Fruit fly (Drosophila melanogaster) whole organism, embryonic: Measurements from ENCODE around the gene CG14182.
A peak's percentile ranks its signal among the peaks of the same experiment; 100 is the strongest.

Experiments
- Atf6 ChIP-seq: fragments of 200-800 bp; sonication (Bioruptor generic); IDR thresholded peaks from 2 replicates; pipeline ENCODE4 v1.3.6; 2022; ENCODE audit warnings: missing biosample characterization, missing genetic modification characterization
- BEAF-32 ChIP-seq: fragments of 200-800 bp; sonication (Bioruptor generic); optimal IDR thresholded peaks from 3 replicates; lab custom pipeline; 2017; ENCODE audit warnings: missing biosample characterization, missing genetic modification characterization, mild to moderate bottlenecking, moderate library complexity, missing genetic modification reagents
- CG10565 ChIP-seq: fragments of 200-800 bp; sonication (Bioruptor generic); optimal IDR thresholded peaks from 3 replicates; lab custom pipeline; 2016; ENCODE audit warnings: missing biosample characterization, mild to moderate bottlenecking, missing genetic modification characterization
- CG11085 ChIP-seq: fragments of 200-800 bp; sonication (Bioruptor generic); IDR thresholded peaks from 2 replicates; pipeline ENCODE4 v1.3.6; 2022; ENCODE audit warnings: missing biosample characterization, missing genetic modification characterization
- CG11093 ChIP-seq: fragments of 200-800 bp; sonication (Bioruptor generic); IDR thresholded peaks from 3 replicates; pipeline ENCODE4 v1.3.6; 2022; ENCODE audit warnings: missing biosample characterization, missing genetic modification characterization
- CG1602 ChIP-seq: fragments of 200-800 bp; sonication (Bioruptor generic); optimal IDR thresholded peaks from 3 replicates; lab custom pipeline; 2016; ENCODE audit warnings: missing biosample characterization, missing genetic modification characterization
- CG17612 ChIP-seq: fragments of 200-800 bp; sonication (Bioruptor generic); IDR thresholded peaks from 2 replicates; pipeline ENCODE4 v1.3.6; 2022; ENCODE audit warnings: missing biosample characterization, missing genetic modification characterization
- CG2120 ChIP-seq: fragments of 200-800 bp; sonication (Bioruptor generic); optimal IDR thresholded peaks from 3 replicates; lab custom pipeline; 2016; ENCODE audit warnings: missing biosample characterization, missing genetic modification characterization
- CG2889 ChIP-seq: fragments of 200-800 bp; sonication (Bioruptor generic); IDR thresholded peaks from 3 replicates; pipeline ENCODE4 v1.3.6; 2022; ENCODE audit warnings: missing biosample characterization, missing genetic modification characterization
- CG3065 ChIP-seq: fragments of 200-800 bp; sonication (Bioruptor generic); optimal IDR thresholded peaks from 2 replicates; lab custom pipeline; 2016; ENCODE audit warnings: missing biosample characterization, missing genetic modification characterization
- CG31224 ChIP-seq: fragments of 200-800 bp; sonication (Bioruptor generic); IDR thresholded peaks from 2 replicates; pipeline ENCODE4 v1.3.6; 2022; ENCODE audit warnings: missing biosample characterization, missing genetic modification characterization
- CG32767 ChIP-seq: fragments of 200-800 bp; sonication (Bioruptor generic); IDR thresholded peaks from 2 replicates; pipeline ENCODE4 v1.3.6; 2022; ENCODE audit warnings: missing biosample characterization, missing genetic modification characterization
- CG3407 ChIP-seq: fragments of 200-800 bp; sonication (Bioruptor generic); optimal IDR thresholded peaks from 2 replicates; lab custom pipeline; 2018; ENCODE audit warnings: missing biosample characterization, mild to moderate bottlenecking, missing genetic modification characterization
- CG4328 ChIP-seq: fragments of 200-800 bp; sonication (Bioruptor generic); optimal IDR thresholded peaks from 3 replicates; lab custom pipeline; 2017; ENCODE audit warnings: missing biosample characterization, missing genetic modification reagents, missing genetic modification characterization
- CG8281 ChIP-seq: fragments of 200-800 bp; sonication (Bioruptor generic); optimal IDR thresholded peaks from 2 replicates; lab custom pipeline; 2018; ENCODE audit warnings: missing biosample characterization, mild to moderate bottlenecking, missing genetic modification characterization, moderate library complexity
- CG9727 ChIP-seq: fragments of 200-800 bp; sonication (Bioruptor generic); optimal IDR thresholded peaks from 3 replicates; lab custom pipeline; 2017; ENCODE audit warnings: missing biosample characterization, mild to moderate bottlenecking, missing genetic modification characterization
- Chrac-16 ChIP-seq: fragments of 200-800 bp; sonication (Bioruptor generic); optimal IDR thresholded peaks from 3 replicates; lab custom pipeline; 2016; ENCODE audit warnings: missing biosample characterization, missing genetic modification characterization
- Ets65A ChIP-seq: fragments of 200-800 bp; sonication (Bioruptor generic); peaks from one replicate; lab custom pipeline; 2016; ENCODE audit warnings: missing biosample characterization, missing genetic modification characterization
- Fer1 ChIP-seq: fragments of 200-800 bp; sonication (Bioruptor generic); optimal IDR thresholded peaks from 2 replicates; lab custom pipeline; 2017; ENCODE audit warnings: missing biosample characterization, mild to moderate bottlenecking, missing genetic modification characterization
- HLH54F ChIP-seq: fragments of 200-800 bp; sonication (Bioruptor generic); optimal IDR thresholded peaks from 3 replicates; lab custom pipeline; 2016; ENCODE audit warnings: missing biosample characterization, missing genetic modification characterization
- MBD-R2 ChIP-seq: fragments of 200-800 bp; sonication (Bioruptor generic); IDR thresholded peaks from 2 replicates; pipeline ENCODE4 v1.3.6; 2022; ENCODE audit warnings: missing biosample characterization, missing genetic modification characterization
- MTF-1 ChIP-seq: fragments of 200-800 bp; sonication (Bioruptor generic); optimal IDR thresholded peaks from 2 replicates; lab custom pipeline; 2018; ENCODE audit warnings: missing biosample characterization, mild to moderate bottlenecking, missing genetic modification characterization, borderline replicate concordance
- Mrtf ChIP-seq: fragments of 200-800 bp; sonication (Bioruptor generic); IDR thresholded peaks from 3 replicates; pipeline ENCODE4 v1.3.6; 2022; ENCODE audit warnings: missing biosample characterization, missing genetic modification characterization
- Nf-YA ChIP-seq: fragments of 200-800 bp; sonication (Bioruptor generic); IDR thresholded peaks from 2 replicates; pipeline ENCODE4 v1.3.6; 2022; ENCODE audit warnings: missing biosample characterization, missing genetic modification characterization
- Opbp ChIP-seq: fragments of 200-800 bp; sonication (Bioruptor generic); IDR thresholded peaks from 3 replicates; pipeline ENCODE4 v1.3.6; 2022; ENCODE audit warnings: missing biosample characterization, missing genetic modification characterization; ENCODE audit not compliant: partially characterized antibody
- PHDP ChIP-seq: fragments of 200-800 bp; sonication (Bioruptor generic); optimal IDR thresholded peaks from 3 replicates; lab custom pipeline; 2018; ENCODE audit warnings: missing biosample characterization, mild to moderate bottlenecking, missing genetic modification characterization, moderate library complexity
- Scr ChIP-seq: fragments of 200-800 bp; sonication (Bioruptor generic); IDR thresholded peaks from 2 replicates; pipeline ENCODE4 v1.3.6; 2022; ENCODE audit warnings: missing biosample characterization, missing genetic modification characterization; ENCODE audit not compliant: partially characterized antibody
- Side ChIP-seq: fragments of 200-800 bp; sonication (Bioruptor generic); optimal IDR thresholded peaks from 2 replicates; lab custom pipeline; 2016; ENCODE audit warnings: missing biosample characterization, missing genetic modification characterization
- ara ChIP-seq: fragments of 200-800 bp; sonication (Bioruptor generic); IDR thresholded peaks from 2 replicates; pipeline ENCODE4 v1.3.6; 2022; ENCODE audit warnings: missing biosample characterization, missing genetic modification characterization
- az2 ChIP-seq: fragments of 200-800 bp; sonication (Bioruptor generic); optimal IDR thresholded peaks from 3 replicates; lab custom pipeline; 2016; ENCODE audit warnings: missing biosample characterization, missing genetic modification characterization
- bbx ChIP-seq: fragments of 200-800 bp; sonication (Bioruptor generic); IDR thresholded peaks from 2 replicates; pipeline ENCODE4 v1.3.6; 2022; ENCODE audit warnings: missing biosample characterization, missing genetic modification characterization; ENCODE audit not compliant: partially characterized antibody
- corto ChIP-seq: fragments of 200-800 bp; sonication (Bioruptor generic); optimal IDR thresholded peaks from 2 replicates; lab custom pipeline; 2016; ENCODE audit warnings: missing biosample characterization, mild to moderate bottlenecking, missing genetic modification characterization, moderate library complexity
- dimm ChIP-seq: fragments of 200-800 bp; sonication (Bioruptor generic); IDR thresholded peaks from 2 replicates; pipeline ENCODE4 v1.3.6; 2022; ENCODE audit warnings: missing biosample characterization, missing genetic modification characterization
- emc ChIP-seq: fragments of 200-800 bp; sonication (Bioruptor generic); optimal IDR thresholded peaks from 2 replicates; lab custom pipeline; 2016; ENCODE audit warnings: missing biosample characterization, missing genetic modification characterization
- fd3F ChIP-seq: fragments of 200-800 bp; sonication (Bioruptor generic); optimal IDR thresholded peaks from 2 replicates; lab custom pipeline; 2018; ENCODE audit warnings: missing biosample characterization, mild to moderate bottlenecking, missing genetic modification characterization, moderate library complexity
- fd96Cb ChIP-seq: fragments of 200-800 bp; sonication (Bioruptor generic); optimal IDR thresholded peaks from 2 replicates; lab custom pipeline; 2018; ENCODE audit warnings: missing biosample characterization, mild to moderate bottlenecking, missing genetic modification characterization, moderate library complexity
- fru ChIP-seq: fragments of >200 bp; optimal IDR thresholded peaks from 2 replicates; lab custom pipeline; 2017
- gem ChIP-seq: fragments of 200-800 bp; sonication (Bioruptor generic); optimal IDR thresholded peaks from 2 replicates; lab custom pipeline; 2019; ENCODE audit warnings: missing biosample characterization, mild to moderate bottlenecking, missing genetic modification characterization, moderate library complexity
- grau ChIP-seq: fragments of 200-800 bp; optimal IDR thresholded peaks from 3 replicates; lab custom pipeline; 2019; ENCODE audit warnings: missing biosample characterization, mild to moderate bottlenecking, missing genetic modification characterization, moderate library complexity
- gsb ChIP-seq: fragments of 200-800 bp; sonication (Bioruptor generic); IDR thresholded peaks from 2 replicates; pipeline ENCODE4 v1.3.6; 2022; ENCODE audit warnings: missing biosample characterization, missing genetic modification characterization
- knrl ChIP-seq: fragments of 200-800 bp; sonication (Bioruptor generic); IDR thresholded peaks from 3 replicates; pipeline ENCODE4 v1.3.6; 2022; ENCODE audit warnings: missing biosample characterization, missing genetic modification characterization; ENCODE audit not compliant: partially characterized antibody
- nerfin-1 ChIP-seq: fragments of 200-800 bp; sonication (Bioruptor generic); optimal IDR thresholded peaks from 3 replicates; lab custom pipeline; 2019; ENCODE audit warnings: missing biosample characterization, mild to moderate bottlenecking, missing genetic modification characterization, moderate library complexity
- nmo ChIP-seq: fragments of 200-800 bp; sonication (Bioruptor generic); optimal IDR thresholded peaks from 2 replicates; lab custom pipeline; 2018; ENCODE audit warnings: missing biosample characterization, mild to moderate bottlenecking, missing genetic modification characterization, moderate library complexity
- p53 ChIP-seq: fragments of 200-800 bp; sonication (Bioruptor generic); optimal IDR thresholded peaks from 2 replicates; lab custom pipeline; 2016; ENCODE audit warnings: missing biosample characterization, missing genetic modification characterization
- peb ChIP-seq: fragments of 200-800 bp; sonication (Bioruptor generic); IDR thresholded peaks from 2 replicates; pipeline ENCODE4 v1.3.6; 2022; ENCODE audit warnings: missing biosample characterization, missing genetic modification characterization
- pho ChIP-seq: fragments of 200-800 bp; sonication (Bioruptor generic); optimal IDR thresholded peaks from 2 replicates; lab custom pipeline; 2016; ENCODE audit warnings: missing biosample characterization, missing genetic modification characterization
- salm ChIP-seq: fragments of 200-800 bp; sonication (Bioruptor generic); optimal IDR thresholded peaks from 2 replicates; lab custom pipeline; 2018; ENCODE audit warnings: missing biosample characterization, mild to moderate bottlenecking, missing genetic modification characterization
- schlank ChIP-seq: fragments of 200-800 bp; sonication (Bioruptor generic); optimal IDR thresholded peaks from 2 replicates; lab custom pipeline; 2018; ENCODE audit warnings: missing biosample characterization, mild to moderate bottlenecking, missing genetic modification characterization
- sens ChIP-seq: fragments of 200-800 bp; sonication (Bioruptor generic); peaks from one replicate; lab custom pipeline; 2016; ENCODE audit warnings: missing biosample characterization, missing genetic modification characterization
- tna ChIP-seq: fragments of 200-800 bp; sonication (Bioruptor generic); IDR thresholded peaks from 2 replicates; pipeline ENCODE4 v1.3.6; 2022; ENCODE audit warnings: missing biosample characterization, missing genetic modification characterization; ENCODE audit not compliant: partially characterized antibody
- ttk ChIP-seq: fragments of 200-800 bp; sonication (Bioruptor generic); IDR thresholded peaks from 2 replicates; pipeline ENCODE4 v2.1.2; 2022; ENCODE audit warnings: missing biosample characterization, missing genetic modification characterization
- zfh2 ChIP-seq: fragments of 200-800 bp; sonication (Bioruptor generic); optimal IDR thresholded peaks from 2 replicates; lab custom pipeline; 2016; ENCODE audit warnings: missing biosample characterization, missing genetic modification characterization

Gene CG14182

dm6 chr3L:19991714-19992231 is 12.2 kb upstream of the CG14182 start, which contains the start of the genes CG7646 and Nca (continued):
- TF ChIP-seq pho (GFP tag; lab: Kevin White, UChicago), result no peak
- TF ChIP-seq PHDP (tag; lab: Kevin White, UChicago), result no peak
- no peak for TF ChIP-seq grau (tag; lab: Kevin White, UChicago)
- no peak for TF ChIP-seq peb (GFP tag; lab: Robert Waterston, UW)
- TF ChIP-seq p53 (GFP tag; lab: Kevin White, UChicago), result no peak
- peak; percentile 87 for TF ChIP-seq tna (GFP tag; lab: Robert Waterston, UW)
- TF ChIP-seq CG3407, result no peak
- TF ChIP-seq CG31224 (GFP tag; lab: Robert Waterston, UW), result no peak
- no peak for TF ChIP-seq fru
- peak; percentile 86 for TF ChIP-seq Ets65A (GFP tag; lab: Kevin White, UChicago)
- TF ChIP-seq Mrtf, result no peak
- TF ChIP-seq schlank (tag; lab: Kevin White, UChicago), result no peak
- peak; percentile 27 for TF ChIP-seq gem (tag; lab: Kevin White, UChicago)
- no peak for TF ChIP-seq CG10565
- no peak for TF ChIP-seq CG3065
- no peak for TF ChIP-seq CG2889 (GFP tag; lab: Robert Waterston, UW)
- TF ChIP-seq az2, result no peak
- TF ChIP-seq fd3F (GFP tag; lab: Kevin White, UChicago), result no peak
- no peak for TF ChIP-seq gsb (GFP tag; lab: Robert Waterston, UW)
- no peak for TF ChIP-seq Atf6 (GFP tag; lab: Robert Waterston, UW)
- TF ChIP-seq corto (GFP tag; lab: Kevin White, UChicago), result no peak
- peak; percentile 94 for TF ChIP-seq Opbp (GFP tag; lab: Robert Waterston, UW)
- TF ChIP-seq nmo (GFP tag; lab: Kevin White, UChicago), result peak; percentile 37
- TF ChIP-seq MTF-1 (GFP tag; lab: Kevin White, UChicago), result peak; percentile 2
- no peak for TF ChIP-seq HLH54F (GFP tag; lab: Kevin White, UChicago)
- peak; percentile 90 for TF ChIP-seq BEAF-32
- no peak for TF ChIP-seq emc (GFP tag; lab: Kevin White, UChicago)
- TF ChIP-seq nerfin-1, result peak; percentile 50
- TF ChIP-seq CG11085 (GFP tag; lab: Robert Waterston, UW), result no peak
- no peak for TF ChIP-seq CG17612 (GFP tag; lab: Robert Waterston, UW)
- TF ChIP-seq ara (GFP tag; lab: Robert Waterston, UW), result no peak
- TF ChIP-seq Fer1, result no peak
- TF ChIP-seq CG1602 (GFP tag; lab: Kevin White, UChicago), result no peak
- TF ChIP-seq fd96Cb (tag; lab: Kevin White, UChicago), result no peak
- peak; percentile 86 for TF ChIP-seq sens (GFP tag; lab: Kevin White, UChicago)
- TF ChIP-seq ttk (GFP tag; lab: Robert Waterston, UW), result no peak
- peak; percentile 93 for TF ChIP-seq Scr (GFP tag; lab: Robert Waterston, UW)
- TF ChIP-seq Side (GFP tag; lab: Kevin White, UChicago), result no peak
- peak; percentile 66 for TF ChIP-seq CG4328 (GFP tag; lab: Kevin White, UChicago)
- TF ChIP-seq CG8281 (tag; lab: Kevin White, UChicago), result peak; percentile 47
- TF ChIP-seq Chrac-16 (GFP tag; lab: Kevin White, UChicago), result peak; percentile 7
- TF ChIP-seq knrl (GFP tag; lab: Robert Waterston, UW), result peak; percentile 95
- TF ChIP-seq Nf-YA (GFP tag; lab: Robert Waterston, UW), result no peak
- TF ChIP-seq dimm (GFP tag; lab: Robert Waterston, UW), result no peak
- TF ChIP-seq CG11093 (GFP tag; lab: Robert Waterston, UW), result no peak; the same call in 2 of the 3 replicates
- peak; percentile 78 for TF ChIP-seq CG32767 (GFP tag; lab: Robert Waterston, UW)
- TF ChIP-seq CG9727 (GFP tag; lab: Kevin White, UChicago), result no peak
- peak; percentile 10 for TF ChIP-seq CG2120 (GFP tag; lab: Kevin White, UChicago)
- peak; percentile 38 for TF ChIP-seq zfh2 (GFP tag; lab: Kevin White, UChicago)
- peak; percentile 60 for TF ChIP-seq MBD-R2 (GFP tag; lab: Robert Waterston, UW)
- no peak for TF ChIP-seq salm (tag; lab: Kevin White, UChicago)
- peak; percentile 95 for TF ChIP-seq bbx (GFP tag; lab: Robert Waterston, UW)
